Worm (Caenorhabditis elegans) whole organism, late embryonic: Measurements from ENCODE around the gene pigb-1.

Experiments used
- F13H6.1 ChIP-seq: sonication (generic microtip); optimal IDR thresholded peaks from 2 replicates; lab custom pipeline; 2016; ENCODE audit warnings: missing genetic modification characterization, missing compliant biosample characterization
- Y22D7AL.16 ChIP-seq: sonication (generic microtip); optimal IDR thresholded peaks from 2 replicates; lab custom pipeline; 2016; ENCODE audit warnings: missing genetic modification characterization, missing compliant biosample characterization
- ceh-22 ChIP-seq: sonication (generic microtip); optimal IDR thresholded peaks from 2 replicates; lab custom pipeline; 2017; ENCODE audit warnings: missing biosample characterization, missing genetic modification characterization
- ceh-24 ChIP-seq: sonication (generic microtip); optimal IDR thresholded peaks from 2 replicates; lab custom pipeline; 2016; ENCODE audit warnings: mild to moderate bottlenecking, missing genetic modification characterization, missing compliant biosample characterization
- ceh-30 ChIP-seq: fragments of 150-350 bp; optimal IDR thresholded peaks from 2 replicates; lab custom pipeline; 2014; ENCODE audit warnings: missing biosample characterization, missing genetic modification characterization
- ceh-31 ChIP-seq: sonication (generic microtip); optimal IDR thresholded peaks from 2 replicates; lab custom pipeline; 2016; ENCODE audit warnings: missing genetic modification characterization, missing compliant biosample characterization
- ceh-34 ChIP-seq: sonication (generic microtip); optimal IDR thresholded peaks from 2 replicates; lab custom pipeline; 2016; ENCODE audit warnings: mild to moderate bottlenecking, missing genetic modification characterization, missing compliant biosample characterization
- ceh-6 ChIP-seq: fragments of 200-800 bp; sonication (Bioruptor generic); optimal IDR thresholded peaks from 2 replicates; lab custom pipeline; 2018; ENCODE audit warnings: mild to moderate bottlenecking, missing genetic modification characterization, missing compliant biosample characterization
- che-1 ChIP-seq: sonication (generic microtip); optimal IDR thresholded peaks from 2 replicates; lab custom pipeline; 2016; ENCODE audit warnings: mild to moderate bottlenecking, missing genetic modification characterization, missing compliant biosample characterization
- dve-1 ChIP-seq: sonication (generic microtip); optimal IDR thresholded peaks from 2 replicates; lab custom pipeline; 2017; ENCODE audit warnings: antibody characterized with exemption, mild to moderate bottlenecking, missing genetic modification characterization, missing compliant biosample characterization
- elt-2 ChIP-seq: sonication (generic microtip); optimal IDR thresholded peaks from 2 replicates; lab custom pipeline; 2016; ENCODE audit warnings: missing genetic modification reagents, missing genetic modification characterization, missing compliant biosample characterization
- elt-4 ChIP-seq: sonication (generic microtip); optimal IDR thresholded peaks from 2 replicates; lab custom pipeline; 2016; ENCODE audit warnings: missing genetic modification characterization, missing compliant biosample characterization
- ets-4 ChIP-seq: sonication (generic microtip); optimal IDR thresholded peaks from 2 replicates; lab custom pipeline; 2016; ENCODE audit warnings: missing genetic modification characterization, missing compliant biosample characterization
- fax-1 ChIP-seq: sonication (generic microtip); optimal IDR thresholded peaks from 2 replicates; lab custom pipeline; 2016; ENCODE audit warnings: missing genotype, missing genetic modification characterization, missing compliant biosample characterization
- gmeb-2 ChIP-seq: sonication (generic microtip); optimal IDR thresholded peaks from 2 replicates; lab custom pipeline; 2016; ENCODE audit warnings: missing genetic modification characterization, inconsistent platforms, missing compliant biosample characterization
- hlh-15 ChIP-seq: sonication (generic microtip); optimal IDR thresholded peaks from 2 replicates; lab custom pipeline; 2016; ENCODE audit warnings: missing genetic modification characterization, missing compliant biosample characterization
- hlh-30 ChIP-seq: sonication (generic microtip); optimal IDR thresholded peaks from 2 replicates; lab custom pipeline; 2017; ENCODE audit warnings: antibody characterized with exemption, missing genetic modification characterization, missing compliant biosample characterization; ENCODE audit not compliant: insufficient read depth
- hlh-6 ChIP-seq: sonication (generic microtip); optimal IDR thresholded peaks from 2 replicates; lab custom pipeline; 2016; ENCODE audit warnings: missing genotype, missing genetic modification characterization, missing compliant biosample characterization
- hlh-8 ChIP-seq: sonication (generic microtip); optimal IDR thresholded peaks from 2 replicates; lab custom pipeline; 2016; ENCODE audit warnings: missing genotype, missing genetic modification characterization, missing compliant biosample characterization
- lim-6 ChIP-seq: sonication (generic microtip); optimal IDR thresholded peaks from 2 replicates; lab custom pipeline; 2016; ENCODE audit warnings: missing genetic modification characterization, missing compliant biosample characterization
- lin-11 ChIP-seq: fragments of 200-800 bp; sonication (Bioruptor generic); optimal IDR thresholded peaks from 2 replicates; lab custom pipeline; 2018; ENCODE audit warnings: mild to moderate bottlenecking, missing genetic modification characterization, missing compliant biosample characterization
- madf-2 ChIP-seq: sonication (generic microtip); optimal IDR thresholded peaks from 2 replicates; lab custom pipeline; 2017; ENCODE audit warnings: missing genetic modification characterization, missing compliant biosample characterization
- mec-3 ChIP-seq: sonication (generic microtip); optimal IDR thresholded peaks from 2 replicates; lab custom pipeline; 2016; ENCODE audit warnings: borderline replicate concordance, missing genetic modification characterization, missing compliant biosample characterization
- npax-4 ChIP-seq: sonication (generic microtip); optimal IDR thresholded peaks from 2 replicates; lab custom pipeline; 2016; ENCODE audit warnings: missing genetic modification characterization, missing compliant biosample characterization
- odd-2 ChIP-seq: sonication (generic microtip); optimal IDR thresholded peaks from 2 replicates; lab custom pipeline; 2017; ENCODE audit warnings: antibody characterized with exemption, mild to moderate bottlenecking, missing genetic modification characterization, missing compliant biosample characterization
- pag-3 ChIP-seq: sonication (generic microtip); optimal IDR thresholded peaks from 2 replicates; lab custom pipeline; 2016; ENCODE audit warnings: missing compliant biosample characterization, missing genetic modification characterization, borderline replicate concordance
- pha-2 ChIP-seq: sonication (generic microtip); optimal IDR thresholded peaks from 2 replicates; lab custom pipeline; 2017; ENCODE audit warnings: mild to moderate bottlenecking, missing genetic modification characterization, missing compliant biosample characterization
- pros-1 ChIP-seq: fragments of 150-350 bp; optimal IDR thresholded peaks from 2 replicates; lab custom pipeline; 2014; ENCODE audit warnings: missing biosample characterization, missing genetic modification reagents, missing genetic modification characterization
- ref-2 ChIP-seq: sonication (generic microtip); optimal IDR thresholded peaks from 2 replicates; lab custom pipeline; 2016; ENCODE audit warnings: missing genetic modification characterization, missing compliant biosample characterization
- sox-4 ChIP-seq: sonication (generic microtip); optimal IDR thresholded peaks from 2 replicates; lab custom pipeline; 2017; ENCODE audit warnings: mild to moderate bottlenecking, missing genetic modification characterization, inconsistent platforms, missing compliant biosample characterization
- tbx-2 ChIP-seq: sonication (generic microtip); optimal IDR thresholded peaks from 2 replicates; lab custom pipeline; 2016; ENCODE audit warnings: missing genetic modification characterization, missing compliant biosample characterization
- ttx-3 ChIP-seq: sonication (generic microtip); optimal IDR thresholded peaks from 2 replicates; lab custom pipeline; 2016; ENCODE audit warnings: missing genetic modification reagents, missing genetic modification characterization, missing compliant biosample characterization
- unc-3 ChIP-seq, 2 experiments: fragments of 200-800 bp in 1 of 2; sonication (Bioruptor generic) in 1 of 2; sonication (generic microtip) in 1 of 2; conservative IDR thresholded peaks in 1 of 2; optimal IDR thresholded peaks in 1 of 2; 2 replicates each; pipeline versions ENCODE4 v1.3.6 to Lab custom; 2016 to 2022; ENCODE audit warnings: missing compliant biosample characterization in 2 of 2, missing genetic modification characterization in 2 of 2, missing genetic modification reagents in 1 of 2
- unc-42 ChIP-seq: sonication (generic microtip); optimal IDR thresholded peaks from 2 replicates; lab custom pipeline; 2016; ENCODE audit warnings: missing genotype, missing genetic modification characterization, missing compliant biosample characterization
- unc-86 ChIP-seq: sonication (generic microtip); optimal IDR thresholded peaks from 2 replicates; lab custom pipeline; 2016; ENCODE audit warnings: missing genetic modification characterization, missing compliant biosample characterization
- zip-5 ChIP-seq: sonication (generic microtip); optimal IDR thresholded peaks from 2 replicates; lab custom pipeline; 2016; ENCODE audit warnings: missing genetic modification characterization, missing compliant biosample characterization
- ztf-16 ChIP-seq: sonication (generic microtip); optimal IDR thresholded peaks from 2 replicates; lab custom pipeline; 2017; ENCODE audit warnings: missing genetic modification characterization, missing compliant biosample characterization

Gene pigb-1

DNA sequence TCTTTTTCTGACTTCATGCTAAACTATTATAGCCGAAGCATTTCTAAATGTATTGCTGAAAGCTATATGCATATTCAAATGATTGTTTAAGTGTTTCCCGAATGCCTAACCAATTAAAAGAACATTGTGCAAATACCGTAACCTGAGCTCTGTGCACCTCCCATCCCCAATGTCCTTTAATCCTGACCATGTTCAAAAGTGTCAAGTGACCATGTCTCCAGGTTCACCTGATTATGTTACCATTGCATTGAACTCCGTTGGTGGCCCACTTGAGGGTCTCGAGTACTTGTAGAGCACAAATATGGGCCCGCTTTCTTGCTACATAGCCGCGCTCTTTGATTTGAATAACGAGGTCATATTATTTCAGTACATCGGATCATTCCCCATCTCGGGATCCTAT is 17.6 kb downstream of the pigb-1 start:
- TF ChIP-seq ceh-24 (tag; lab: Kevin White, UChicago) (no peak), ceh-34 (tag; lab: Kevin White, UChicago) (peak; percentile 87)

DNA sequence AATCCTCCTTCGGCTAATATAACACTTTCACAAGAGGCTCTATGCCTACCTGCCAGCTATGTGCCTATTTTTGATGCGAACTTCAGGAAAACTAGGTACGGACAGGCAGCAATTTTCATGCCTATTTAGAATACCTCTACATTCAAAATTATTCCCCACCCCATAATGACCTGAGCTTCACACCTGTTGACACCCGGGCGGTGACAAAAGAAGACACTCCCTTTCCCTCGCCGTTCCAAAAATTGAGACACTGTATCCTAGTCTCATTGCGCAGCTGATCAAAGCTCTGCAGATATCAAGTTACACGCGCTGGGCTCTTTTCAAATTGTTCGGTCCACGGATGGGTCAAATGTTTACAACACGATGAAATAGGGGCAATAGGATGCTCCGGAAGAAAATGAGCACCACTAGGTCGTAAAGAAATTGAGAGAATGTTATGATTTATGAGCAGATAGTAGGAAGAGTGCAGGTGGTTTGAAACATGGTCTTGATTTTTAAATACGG is 18.4 kb downstream of the pigb-1 start:
- TF ChIP-seq elt-2 (no peak), ceh-34 (tag; lab: Kevin White, UChicago) (peak; percentile 93)
- TF ChIP-seq, all 69 proteins: peak for 1

DNA sequence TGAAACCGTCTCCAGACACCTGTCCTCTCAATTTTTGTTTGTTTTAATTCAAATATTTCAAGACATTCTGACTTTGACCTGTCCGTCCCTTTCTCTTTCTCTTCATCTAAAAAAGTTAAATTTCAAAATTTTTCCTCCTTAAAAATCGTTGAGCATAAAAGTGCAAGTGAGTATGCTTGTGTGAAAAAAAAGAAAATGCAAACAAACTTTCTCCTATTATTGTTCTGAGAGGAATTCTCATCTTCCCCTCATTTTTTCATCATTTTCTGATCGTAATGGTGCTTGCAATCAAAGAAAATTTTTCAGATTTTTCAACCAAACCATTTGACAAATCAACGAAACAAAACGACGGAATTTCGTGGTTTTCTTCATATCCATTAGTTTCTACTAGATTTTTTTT is 24.0 kb downstream of the pigb-1 start, which contains the start of gene shc-2:
Gene shc-2 (plus strand): TSS at position 301 of the 400 bp plus-strand sequence.
- TF ChIP-seq unc-86 (tag; lab: Kevin White, UChicago) (no peak), ref-2 (tag; lab: Kevin White, UChicago) (no peak), unc-42 (tag; lab: Kevin White, UChicago) (no peak), ceh-30 (tag; lab: Kevin White, UChicago) (no peak), hlh-6 (tag; lab: Kevin White, UChicago) (no peak), ztf-16 (tag; lab: Kevin White, UChicago) (no peak), hlh-8 (tag; lab: Kevin White, UChicago) (no peak), zip-5 (tag; lab: Kevin White, UChicago) (no peak), che-1 (tag; lab: Kevin White, UChicago) (no peak), hlh-30 (tag; lab: Kevin White, UChicago) (no peak), ceh-22 (no peak), sox-4 (tag; lab: Kevin White, UChicago) (no peak), ceh-6 (GFP tag; lab: Kevin White, UChicago) (no peak), npax-4 (no peak), pros-1 (tag; lab: Kevin White, UChicago) (no peak), lim-6 (tag; lab: Kevin White, UChicago) (no peak)

DNA sequence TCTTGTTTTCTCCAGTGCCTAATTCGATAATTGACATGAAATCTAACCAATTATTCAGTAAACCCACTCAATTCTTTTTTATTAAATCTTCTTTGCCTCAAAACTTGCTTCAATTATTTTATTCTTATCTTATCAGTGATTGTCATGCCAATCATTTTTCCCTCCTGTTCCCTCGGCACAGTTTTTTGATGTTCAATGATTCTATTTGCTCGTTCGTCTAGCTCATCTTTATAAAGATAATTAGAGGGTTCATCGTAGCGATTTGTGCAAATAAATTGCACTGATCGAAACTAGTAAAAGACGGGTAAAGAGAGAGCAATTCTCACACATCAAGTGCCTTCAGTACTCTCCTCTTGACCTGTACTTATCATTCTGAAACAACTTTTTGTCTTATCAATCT is 25.2 kb downstream of the pigb-1 start:
- TF ChIP-seq elt-2 = peak; percentile 93
- no peak for TF ChIP-seq F13H6.1 (tag; lab: Kevin White, UChicago)
- no peak for TF ChIP-seq ceh-6 (GFP tag; lab: Kevin White, UChicago)

DNA sequence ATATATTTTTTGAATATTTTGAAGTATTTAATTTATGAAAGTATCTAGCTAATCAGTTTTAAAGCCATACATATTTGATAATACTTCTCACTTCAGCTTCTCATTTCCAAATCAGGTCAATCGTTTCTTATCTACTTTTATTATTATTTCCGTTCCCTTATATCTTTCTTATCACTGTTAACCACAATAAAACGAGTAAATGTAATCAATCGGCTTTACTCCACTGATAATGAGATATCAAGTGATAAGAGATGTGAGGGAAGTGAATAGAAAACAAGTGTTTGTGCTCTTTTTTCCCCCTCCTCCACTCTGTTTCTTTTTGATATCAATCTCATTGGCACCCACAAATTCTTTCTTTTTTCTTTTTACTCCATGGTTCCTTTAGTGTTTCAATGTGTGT is 26.3 kb downstream of the pigb-1 start:
- TF ChIP-seq elt-2 = peak; percentile 99
- TF ChIP-seq madf-2 = no peak
- no peak for TF ChIP-seq ceh-22
- no peak for TF ChIP-seq ets-4 (tag; lab: Kevin White, UChicago)
- TF ChIP-seq hlh-15 (tag; lab: Kevin White, UChicago) = no peak
- TF ChIP-seq, all 69 proteins: peak for 1

DNA sequence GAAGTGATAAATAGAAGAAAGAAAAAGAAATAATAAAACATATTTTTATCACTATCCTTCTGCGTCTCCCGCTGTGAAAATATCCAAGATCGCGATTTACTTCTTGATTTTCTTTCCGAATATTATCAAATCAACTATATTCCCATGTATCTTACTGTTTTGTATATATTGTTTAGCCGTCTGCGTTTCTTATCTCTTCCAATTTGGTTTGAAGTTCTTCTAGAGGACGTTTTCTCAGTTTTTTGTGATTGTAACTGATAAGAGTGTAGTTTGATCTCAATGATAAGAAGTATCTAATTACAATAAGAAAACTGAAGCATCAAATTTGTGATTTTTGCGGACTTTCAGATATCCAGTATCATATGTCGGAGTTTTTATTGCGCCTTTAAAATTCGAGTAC is 32.2 kb downstream of the pigb-1 start:
- no peak for TF ChIP-seq mec-3 (tag; lab: Kevin White, UChicago)
- peak; percentile 96 for TF ChIP-seq elt-2

DNA sequence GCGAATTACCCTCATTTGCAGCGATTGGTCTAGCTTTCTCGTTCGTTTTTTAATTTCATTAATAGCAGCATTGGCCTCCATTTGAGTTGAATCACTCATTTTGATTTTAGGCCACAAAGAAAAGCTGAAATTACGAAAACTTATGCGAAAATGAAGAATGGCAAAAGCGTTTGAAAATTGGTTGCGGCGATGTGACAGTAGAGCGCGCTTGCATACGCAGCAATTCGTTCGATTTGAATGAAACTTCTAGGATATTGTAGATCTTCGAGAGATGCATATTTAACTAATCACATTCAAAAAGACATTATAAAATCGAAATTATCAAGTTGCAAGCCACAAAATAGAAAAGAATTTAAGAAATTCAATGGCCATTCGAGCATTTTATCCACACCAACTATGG is 33.2 kb downstream of the pigb-1 start, which contains the start of gene ulp-2:
Gene ulp-2 (minus strand): TSS at position 158 of the 400 bp plus-strand sequence.
- TF ChIP-seq ceh-34 (tag; lab: Kevin White, UChicago) = no peak

DNA sequence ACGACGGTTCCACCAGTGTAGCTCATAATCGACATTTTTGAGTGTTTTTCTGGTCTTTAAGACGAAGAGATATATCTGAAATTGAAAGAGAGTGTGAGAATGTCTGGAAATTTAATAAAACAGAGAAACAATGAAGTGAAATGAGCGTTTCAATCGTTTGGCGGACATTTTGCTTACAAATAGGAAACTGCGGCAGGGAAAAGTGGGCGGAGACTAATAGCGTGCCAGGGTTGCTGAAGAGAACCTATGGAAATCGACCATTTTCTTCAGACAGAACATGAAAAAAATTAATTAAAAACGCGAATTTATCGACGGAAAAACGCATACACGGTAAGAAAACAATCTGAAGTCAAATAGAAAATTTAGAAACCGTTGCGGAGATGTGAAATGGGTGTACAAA is 37.5 kb downstream of the pigb-1 start, which contains the start of gene pbs-3:
Gene pbs-3 (minus strand): TSS at position 75 of the 400 bp plus-strand sequence.
- no peak for TF ChIP-seq pag-3
- TF ChIP-seq lim-6 (tag; lab: Kevin White, UChicago) = peak; percentile 78
- TF ChIP-seq zip-5 (tag; lab: Kevin White, UChicago) = peak; percentile 26
- TF ChIP-seq tbx-2 (tag; lab: Kevin White, UChicago) = peak; percentile 88
- TF ChIP-seq Y22D7AL.16 = no peak
- TF ChIP-seq pros-1 (tag; lab: Kevin White, UChicago) = no peak
- no peak for TF ChIP-seq hlh-30 (tag; lab: Kevin White, UChicago)
- no peak for TF ChIP-seq ttx-3 (tag; lab: Kevin White, UChicago)
- no peak for TF ChIP-seq lin-11 (tag; lab: Kevin White, UChicago)
- TF ChIP-seq ceh-31 = peak; percentile 97
- TF ChIP-seq odd-2 = no peak
- no peak for TF ChIP-seq gmeb-2 (tag; lab: Kevin White, UChicago)
- no peak for TF ChIP-seq dve-1 (tag; lab: Kevin White, UChicago)
- peak; percentile 54 for TF ChIP-seq fax-1 (tag; lab: Kevin White, UChicago)
- TF ChIP-seq pha-2 (tag; lab: Kevin White, UChicago) = no peak
- no peak for TF ChIP-seq unc-3 (GFP tag; conservative IDR thresholded peaks at IDR 0.05; lab: Robert Waterston, UW)
- no peak for TF ChIP-seq unc-3 (tag; optimal IDR thresholded peaks at IDR 0.05; lab: Kevin White, UChicago)
- TF ChIP-seq ets-4 (tag; lab: Kevin White, UChicago) = peak; percentile 61
- no peak for TF ChIP-seq ceh-30 (tag; lab: Kevin White, UChicago)
- TF ChIP-seq npax-4 = no peak
- TF ChIP-seq elt-4 (tag; lab: Kevin White, UChicago) = no peak
- no peak for TF ChIP-seq ceh-24 (tag; lab: Kevin White, UChicago)
